Worm (Caenorhabditis elegans): Measurements from ENCODE around the gene clc-12.

clc-12 gene

DNA sequence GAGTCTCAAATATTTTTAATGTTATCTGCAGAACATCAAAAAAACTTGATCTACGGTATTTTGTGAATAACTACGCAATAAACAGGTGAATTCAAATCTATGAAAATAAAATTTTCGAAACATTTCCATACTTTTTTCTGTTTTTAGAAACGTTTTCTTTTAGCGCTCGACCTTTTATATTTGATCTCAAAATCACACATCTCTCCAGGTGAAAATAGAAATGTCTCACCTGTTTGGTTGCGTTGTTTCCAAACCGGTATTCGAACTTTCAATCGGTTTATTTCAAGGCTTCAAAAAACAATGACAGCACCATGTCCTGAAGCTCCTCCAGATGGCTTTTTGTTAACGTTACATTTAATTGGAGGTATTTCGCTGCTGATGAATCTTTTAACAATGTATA, 8.0 kb downstream of the clc-12 start, which contains the start of gene sri-9:
sri-9 (plus strand) TSS at position 301 of the 400 bp plus-strand sequence.
- TF ChIP-seq sea-1 (GFP tag; conservative IDR thresholded peaks at IDR 0.05) (no peak), ceh-36 (tag; optimal IDR thresholded peaks at IDR 0.05) (no peak), pes-1 (GFP tag; IDR thresholded peaks at IDR 0.05) (no peak), tbx-37 (GFP tag; conservative IDR thresholded peaks at IDR 0.05) (no peak), ceh-13 (GFP tag; optimal IDR thresholded peaks at IDR 0.05) (no peak), hmg-4 (GFP tag; optimal IDR thresholded peaks at IDR 0.05) (no peak), ets-7 (tag; optimal IDR thresholded peaks at IDR 0.05) (no peak), flt-1 (GFP tag; IDR thresholded peaks at IDR 0.05) (no peak), B0310.2 (tag; optimal IDR thresholded peaks at IDR 0.05) (no peak), scrt-1 (GFP tag; IDR thresholded peaks at IDR 0.05) (no peak), hnd-1 (tag; optimal IDR thresholded peaks at IDR 0.05) (no peak), tra-4 (tag; optimal IDR thresholded peaks at IDR 0.05) (no peak), tbx-11 (GFP tag; IDR thresholded peaks at IDR 0.05) (no peak)

DNA sequence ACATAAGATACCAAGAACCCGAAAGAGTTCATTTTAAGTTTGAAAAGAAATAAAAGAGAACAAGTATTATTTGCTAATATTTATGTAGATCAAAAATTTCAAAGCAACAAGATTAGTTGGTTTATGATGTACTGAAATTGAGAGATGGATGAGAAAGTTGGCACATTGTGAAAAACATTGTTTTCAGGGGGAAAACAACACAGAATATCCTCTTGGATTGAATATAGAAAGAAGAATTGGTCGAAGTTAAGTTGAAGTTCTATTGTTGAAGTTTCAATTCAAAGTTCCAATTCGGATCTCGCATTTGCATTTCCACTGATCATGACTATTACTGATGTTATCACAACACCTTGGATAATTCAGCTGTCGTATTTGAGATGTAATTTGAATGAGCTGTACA, 8.6 kb downstream of the clc-12 start:
- TF ChIP-seq ceh-13 (GFP tag; optimal IDR thresholded peaks at IDR 0.05) (no peak), hmg-4 (GFP tag; optimal IDR thresholded peaks at IDR 0.05) (no peak), F13C5.2 (tag; optimal IDR thresholded peaks at IDR 0.05) (no peak), tra-4 (tag; optimal IDR thresholded peaks at IDR 0.05) (no peak), hmbx-1 (tag; optimal IDR thresholded peaks at IDR 0.05) (no peak), scrt-1 (GFP tag; IDR thresholded peaks at IDR 0.05) (no peak), ets-7 (tag; optimal IDR thresholded peaks at IDR 0.05) (no peak), hnd-1 (tag; optimal IDR thresholded peaks at IDR 0.05) (no peak), ama-1 (optimal IDR thresholded peaks at IDR 0.05) (no peak), B0310.2 (tag; optimal IDR thresholded peaks at IDR 0.05) (no peak), ceh-36 (tag; optimal IDR thresholded peaks at IDR 0.05) (no peak), flt-1 (GFP tag; IDR thresholded peaks at IDR 0.05) (no peak), tbx-37 (GFP tag; conservative IDR thresholded peaks at IDR 0.05) (no peak), aly-1 (tag; optimal IDR thresholded peaks at IDR 0.05) (no peak), pes-1 (GFP tag; IDR thresholded peaks at IDR 0.05) (no peak), sea-1 (GFP tag; conservative IDR thresholded peaks at IDR 0.05) (no peak), tbx-11 (GFP tag; IDR thresholded peaks at IDR 0.05) (no peak)

DNA sequence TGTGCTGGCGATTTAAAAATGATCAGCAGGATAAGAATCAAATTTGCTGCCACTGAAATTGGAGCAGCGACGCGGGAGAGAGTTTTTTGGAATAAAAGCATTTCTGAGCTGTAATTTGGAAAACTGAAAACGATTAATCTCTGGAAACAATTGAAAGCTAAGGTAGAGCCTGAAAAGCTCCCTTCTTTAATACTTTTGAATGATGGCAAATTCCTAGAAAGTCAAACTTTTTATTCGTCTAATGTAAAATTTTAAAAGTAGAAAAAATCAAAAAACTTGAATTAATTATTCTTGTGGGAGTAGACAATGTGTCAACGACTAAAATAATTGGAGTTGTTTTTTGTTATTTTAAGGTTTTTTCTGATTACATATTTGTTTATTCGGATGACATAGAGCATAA, 9.0 kb downstream of the clc-12 start, which contains the start of gene str-217:
str-217 (minus strand) TSS at position 101 of the 400 bp plus-strand sequence.
- TF ChIP-seq ceh-36 (tag; optimal IDR thresholded peaks at IDR 0.05) (no peak), sea-1 (GFP tag; conservative IDR thresholded peaks at IDR 0.05) (no peak), ets-7 (tag; optimal IDR thresholded peaks at IDR 0.05) (no peak), hnd-1 (tag; optimal IDR thresholded peaks at IDR 0.05) (no peak), B0310.2 (tag; optimal IDR thresholded peaks at IDR 0.05) (no peak), tbx-37 (GFP tag; conservative IDR thresholded peaks at IDR 0.05) (no peak), ama-1 (optimal IDR thresholded peaks at IDR 0.05) (no peak), aly-1 (tag; optimal IDR thresholded peaks at IDR 0.05) (no peak), hmbx-1 (tag; optimal IDR thresholded peaks at IDR 0.05) (no peak)

DNA sequence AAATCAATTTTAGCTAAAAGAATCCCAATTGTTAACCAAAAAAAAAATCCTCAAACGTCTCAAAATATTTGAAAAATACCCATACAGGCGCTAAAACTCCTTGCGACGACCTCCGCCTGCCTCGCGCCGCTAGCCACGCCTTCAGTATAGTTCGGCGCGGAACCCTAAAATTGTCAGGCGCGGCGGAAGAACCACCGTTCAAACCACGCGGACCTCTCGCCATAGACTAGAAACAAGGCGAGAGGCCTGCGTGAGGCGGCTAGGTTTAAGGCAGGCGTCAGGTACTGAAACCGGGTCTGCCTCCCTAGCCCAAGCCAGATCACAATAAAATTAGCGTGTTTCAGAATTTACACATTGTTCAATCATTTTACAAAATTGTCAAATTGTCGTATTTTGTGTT, 16.8 kb downstream of the clc-12 start:
- TF ChIP-seq tbx-11 (GFP tag; IDR thresholded peaks at IDR 0.05): no peak
- no peak for TF ChIP-seq F13C5.2 (tag; optimal IDR thresholded peaks at IDR 0.05)
- no peak for TF ChIP-seq sea-1 (GFP tag; conservative IDR thresholded peaks at IDR 0.05)
- TF ChIP-seq B0310.2 (tag; optimal IDR thresholded peaks at IDR 0.05): no peak
- no peak for TF ChIP-seq ets-7 (tag; optimal IDR thresholded peaks at IDR 0.05)
- TF ChIP-seq flt-1 (GFP tag; IDR thresholded peaks at IDR 0.05): no peak
- no peak for TF ChIP-seq hnd-1 (tag; optimal IDR thresholded peaks at IDR 0.05)
- no peak for TF ChIP-seq tbx-37 (GFP tag; conservative IDR thresholded peaks at IDR 0.05)
- TF ChIP-seq scrt-1 (GFP tag; IDR thresholded peaks at IDR 0.05): no peak
- TF ChIP-seq aly-1 (tag; optimal IDR thresholded peaks at IDR 0.05): no peak
- TF ChIP-seq hmbx-1 (tag; optimal IDR thresholded peaks at IDR 0.05): no peak
- TF ChIP-seq ceh-36 (tag; optimal IDR thresholded peaks at IDR 0.05): no peak
- no peak for TF ChIP-seq hmg-4 (GFP tag; optimal IDR thresholded peaks at IDR 0.05)
- TF ChIP-seq pes-1 (GFP tag; IDR thresholded peaks at IDR 0.05): no peak
- TF ChIP-seq tra-4 (tag; optimal IDR thresholded peaks at IDR 0.05): no peak
- TF ChIP-seq ceh-13 (GFP tag; optimal IDR thresholded peaks at IDR 0.05): no peak
- no peak for TF ChIP-seq ama-1 (optimal IDR thresholded peaks at IDR 0.05)

DNA sequence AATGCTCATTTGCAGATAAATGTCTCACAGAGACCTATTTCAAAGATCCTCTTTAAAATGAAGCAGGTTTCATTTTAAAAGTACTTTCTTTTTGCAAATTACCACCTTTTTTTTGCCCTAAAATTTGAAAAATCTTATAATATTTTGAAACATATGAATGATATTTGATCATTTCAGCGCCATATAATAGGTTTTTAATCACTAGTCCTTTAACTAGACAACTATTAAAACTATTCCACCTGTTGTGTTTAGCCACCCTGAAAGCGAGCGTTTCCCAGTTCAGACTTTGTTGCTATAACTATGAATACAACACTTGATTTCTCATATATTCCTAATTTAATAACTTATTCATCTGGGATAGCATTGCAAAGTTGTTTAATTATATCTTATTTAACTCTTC, 17.5 kb downstream of the clc-12 start, which contains the start of gene srz-95:
srz-95 (plus strand) TSS at position 301 of the 400 bp plus-strand sequence.
- TF ChIP-seq aly-1 (tag; optimal IDR thresholded peaks at IDR 0.05): no peak

DNA sequence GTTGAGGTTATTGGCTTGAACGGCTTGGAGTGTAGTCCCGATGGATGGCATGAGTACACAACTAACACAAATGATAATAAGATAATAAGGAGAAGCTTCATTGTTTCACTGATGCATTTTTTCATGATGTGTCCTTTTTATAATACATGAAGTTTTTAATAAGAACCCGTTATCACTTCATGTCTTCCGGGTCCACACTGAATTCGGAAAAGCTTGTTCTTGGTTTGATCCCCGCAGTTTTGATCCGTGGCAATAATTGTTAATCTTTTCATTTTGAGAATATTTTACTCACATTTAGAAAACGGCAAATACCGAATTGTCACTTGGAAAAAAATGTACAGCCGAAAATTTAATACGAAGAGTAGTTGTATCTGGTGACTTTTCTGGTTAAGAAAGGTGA, 20.6 kb downstream of the clc-12 start, which contains the start of gene Y102A5C.27:
Y102A5C.27 (minus strand) TSS at position 101 of the 400 bp plus-strand sequence.
- TF ChIP-seq F13C5.2 (tag; optimal IDR thresholded peaks at IDR 0.05) (no peak), pes-1 (GFP tag; IDR thresholded peaks at IDR 0.05) (no peak), flt-1 (GFP tag; IDR thresholded peaks at IDR 0.05) (no peak), ets-7 (tag; optimal IDR thresholded peaks at IDR 0.05) (no peak), hmbx-1 (tag; optimal IDR thresholded peaks at IDR 0.05) (no peak), hmg-4 (GFP tag; optimal IDR thresholded peaks at IDR 0.05) (no peak), tbx-11 (GFP tag; IDR thresholded peaks at IDR 0.05) (no peak), ama-1 (optimal IDR thresholded peaks at IDR 0.05) (no peak), tra-4 (tag; optimal IDR thresholded peaks at IDR 0.05) (no peak), aly-1 (tag; optimal IDR thresholded peaks at IDR 0.05) (no peak), scrt-1 (GFP tag; IDR thresholded peaks at IDR 0.05) (no peak), ceh-13 (GFP tag; optimal IDR thresholded peaks at IDR 0.05) (no peak)

DNA sequence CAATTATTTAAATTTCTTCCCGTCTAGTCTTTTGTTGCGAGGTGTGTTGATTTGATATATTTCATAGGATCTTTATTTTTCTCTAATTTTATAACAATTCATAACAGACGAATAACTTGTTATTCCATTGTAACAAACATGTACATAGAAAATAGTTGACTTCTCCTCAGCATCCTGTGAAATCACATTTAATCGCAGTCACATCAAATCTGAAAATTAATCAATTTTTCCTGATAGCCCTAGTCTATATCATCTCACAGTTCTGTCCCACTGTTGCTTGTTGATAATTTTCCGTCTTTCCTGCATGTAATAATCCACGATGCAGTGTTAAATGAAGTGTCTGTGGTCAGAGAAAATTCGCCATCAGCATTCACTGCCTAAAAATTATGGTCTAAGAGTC, 21.4 kb downstream of the clc-12 start:
- TF ChIP-seq tra-4 (tag; optimal IDR thresholded peaks at IDR 0.05): no peak
- TF ChIP-seq hmg-4 (GFP tag; optimal IDR thresholded peaks at IDR 0.05): no peak
- TF ChIP-seq sea-1 (GFP tag; conservative IDR thresholded peaks at IDR 0.05): no peak

DNA sequence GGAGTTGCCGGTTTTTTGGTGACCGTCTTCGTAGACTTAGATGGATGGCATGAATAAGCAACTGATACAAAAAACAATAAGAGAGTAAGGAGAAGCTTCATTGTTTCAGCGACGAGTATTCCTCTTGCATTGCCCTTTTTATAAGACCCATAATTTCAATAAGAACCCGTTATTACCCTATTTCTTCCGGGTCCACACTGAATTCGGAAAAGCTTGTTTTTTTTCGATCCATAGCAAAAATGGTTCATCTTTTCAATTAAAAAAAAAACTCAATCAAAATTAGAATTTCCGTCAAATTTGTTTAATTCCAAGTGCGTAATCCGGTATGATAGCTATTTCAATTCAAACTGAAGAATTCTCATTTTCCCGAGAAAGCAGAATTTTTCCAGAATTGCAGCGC, 22.2 kb downstream of the clc-12 start, which contains the start of gene Y102A5C.40:
Y102A5C.40 (minus strand) TSS at position 101 of the 400 bp plus-strand sequence.
- no peak for TF ChIP-seq hmbx-1 (tag; optimal IDR thresholded peaks at IDR 0.05)
- no peak for TF ChIP-seq ama-1 (optimal IDR thresholded peaks at IDR 0.05)
- no peak for TF ChIP-seq tbx-37 (GFP tag; conservative IDR thresholded peaks at IDR 0.05)
- TF ChIP-seq hmg-4 (GFP tag; optimal IDR thresholded peaks at IDR 0.05): no peak
